Fruit fly (Drosophila melanogaster) whole organism: ENCODE measurements around the gene pav.

Experiments
- Dll ChIP-seq: fragments of >200 bp; optimal IDR thresholded peaks from 2 replicates; lab custom pipeline; 2017
- pan ChIP-seq: fragments of >200 bp; optimal IDR thresholded peaks from 2 replicates; lab custom pipeline; 2017

- TF ChIP-seq pan (lab: Kevin White, UChicago) (no peak), Dll (lab: Kevin White, UChicago) (no peak)
These were observed 37.7 kb upstream of the pav start for dm6 chr3L:4204867-4205266.
